Fruit fly (Drosophila melanogaster): ENCODE measurements around the gene emb.

emb gene

dm6 chr2L:8403286-8404270 is at the start of gene emb:
Gene emb, plus strand, starts transcription at chr2L:8403573.
- peak; percentile 66 for TF ChIP-seq dsx (GFP tag; optimal IDR thresholded peaks at IDR 0.05; ENCODE audit: poor library complexity, severe bottlenecking)
- TF ChIP-seq CG10631 (GFP tag; optimal IDR thresholded peaks at IDR 0.05) = peak; percentile 58
- TF ChIP-seq CG31627 (GFP tag; optimal IDR thresholded peaks at IDR 0.05) = peak; percentile 62
- no peak for TF ChIP-seq net (GFP tag; optimal IDR thresholded peaks at IDR 0.05)
- TF ChIP-seq OdsH (GFP tag; optimal IDR thresholded peaks at IDR 0.05) = peak; percentile 30
- peak in 1 of 2 experiments; percentile 89 for TF ChIP-seq ss (GFP tag; optimal IDR thresholded peaks at IDR 0.05)
- peak; percentile 37 for TF ChIP-seq cyc (GFP tag; optimal IDR thresholded peaks at IDR 0.05)
- peak; percentile 37 for TF ChIP-seq Ets21C (GFP tag; optimal IDR thresholded peaks at IDR 0.05)
- TF ChIP-seq CG8119 (GFP tag; IDR thresholded peaks at IDR 0.05) = peak; percentile 79
- TF ChIP-seq Hr39 (GFP tag; optimal IDR thresholded peaks at IDR 0.05) = no peak
- peak; percentile 69 for TF ChIP-seq CG6854 (GFP tag; optimal IDR thresholded peaks at IDR 0.05)
- peak; percentile 51 for TF ChIP-seq CG3032 (tag; optimal IDR thresholded peaks at IDR 0.05)
- peak; percentile 70 for TF ChIP-seq Sox14 (GFP tag; optimal IDR thresholded peaks at IDR 0.05)
- TF ChIP-seq Lpt (GFP tag; optimal IDR thresholded peaks at IDR 0.05) = no peak
- no peak for TF ChIP-seq svp (GFP tag)
- peak; percentile 11 for TF ChIP-seq Blimp-1 (GFP tag; optimal IDR thresholded peaks at IDR 0.05)
- TF ChIP-seq CG15336 (GFP tag; IDR thresholded peaks at IDR 0.05) = peak; percentile 62
- peak; percentile 22 for TF ChIP-seq topi (GFP tag; optimal IDR thresholded peaks at IDR 0.05)
- TF ChIP-seq Ets96B (tag; optimal IDR thresholded peaks at IDR 0.05) = peak; percentile 50
- TF ChIP-seq lz (GFP tag; optimal IDR thresholded peaks at IDR 0.05) = peak; percentile 36
- TF ChIP-seq CG9139 (GFP tag; optimal IDR thresholded peaks at IDR 0.05) = no peak
- TF ChIP-seq spab (GFP tag; optimal IDR thresholded peaks at IDR 0.05) = no peak
- TF ChIP-seq Gug (GFP tag; IDR thresholded peaks at IDR 0.05) = no peak
- peak; percentile 57 for TF ChIP-seq esn (GFP tag; optimal IDR thresholded peaks at IDR 0.05)
- peak; percentile 99 for TF ChIP-seq fkh (GFP tag; optimal IDR thresholded peaks at IDR 0.05)
- TF ChIP-seq eg (GFP tag; IDR thresholded peaks at IDR 0.05) = peak; percentile 76
- no peak for TF ChIP-seq fd85E (GFP tag; optimal IDR thresholded peaks at IDR 0.05)
- peak; percentile 79 for TF ChIP-seq CG6163 (GFP tag; IDR thresholded peaks at IDR 0.05)
- TF ChIP-seq CG6808 (GFP tag; optimal IDR thresholded peaks at IDR 0.05) = peak; percentile 76
- peak; percentile 51 for TF ChIP-seq CG34406 (GFP tag; optimal IDR thresholded peaks at IDR 0.05)
- peak; percentile 83 for TF ChIP-seq Eip78C (GFP tag)
- TF ChIP-seq CG7368 (GFP tag; optimal IDR thresholded peaks at IDR 0.05) = no peak

dm6 chr2L:8355419-8355818 is 48.0 kb upstream of the emb start:
- TF ChIP-seq vri (GFP tag; optimal IDR thresholded peaks at IDR 0.05) (no peak), fkh (GFP tag; optimal IDR thresholded peaks at IDR 0.05) (no peak), pdm3 (GFP tag; optimal IDR thresholded peaks at IDR 0.05) (no peak), net (GFP tag; optimal IDR thresholded peaks at IDR 0.05) (no peak), CG15336 (GFP tag; IDR thresholded peaks at IDR 0.05) (no peak), acj6 (GFP tag; optimal IDR thresholded peaks at IDR 0.05) (no peak), Eip78C (GFP tag) (no peak), Ets96B (tag; optimal IDR thresholded peaks at IDR 0.05) (no peak), CG8319 (GFP tag; optimal IDR thresholded peaks at IDR 0.05) (no peak), eg (GFP tag; IDR thresholded peaks at IDR 0.05) (no peak)

All from whole organism, prepupa.